Fruit fly (Drosophila melanogaster) whole organism: Measurements from ENCODE around the gene Vajk1.

ENCODE experiments used
- CG8478 ChIP-seq: fragments of >200 bp; optimal IDR thresholded peaks from 2 replicates; lab custom pipeline; 2018; ENCODE audit warnings: inconsistent platforms
- Dll ChIP-seq: fragments of >200 bp; optimal IDR thresholded peaks from 2 replicates; lab custom pipeline; 2017
- EcR ChIP-seq, 2 experiments: fragments of >200 bp; optimal IDR thresholded peaks; 2 replicates each; lab custom pipeline; 2017; ENCODE audit warnings: missing biosample characterization in 2 of 2, missing genetic modification characterization in 2 of 2, missing genetic modification reagents in 2 of 2
- pan ChIP-seq: fragments of >200 bp; optimal IDR thresholded peaks from 2 replicates; lab custom pipeline; 2017
- psq ChIP-seq: fragments of >200 bp; optimal IDR thresholded peaks from 2 replicates; lab custom pipeline; 2017
- usp ChIP-seq: fragments of >200 bp; optimal IDR thresholded peaks from 2 replicates; lab custom pipeline; 2017; ENCODE audit warnings: missing biosample characterization, missing genetic modification characterization, mixed read lengths

The Vajk1 gene

dm6 chr2L:13878801-13879200 lies 44.6 kb downstream of the Vajk1 start:
- TF ChIP-seq pan (lab: Kevin White, UChicago) = no peak
- no peak for TF ChIP-seq EcR (GFP tag; optimal IDR thresholded peaks at IDR 0.05; lab: Kevin White, UChicago)
- TF ChIP-seq Dll (lab: Kevin White, UChicago) = no peak
- TF ChIP-seq psq = no peak
- no peak for TF ChIP-seq usp (GFP tag; lab: Kevin White, UChicago)
- TF ChIP-seq CG8478 (lab: Kevin White, UChicago) = no peak

- TF ChIP-seq Dll (lab: Kevin White, UChicago) (no peak), CG8478 (lab: Kevin White, UChicago) (no peak), psq (no peak), EcR (GFP tag; optimal IDR thresholded peaks at IDR 0.05; lab: Kevin White, UChicago) (no peak), usp (GFP tag; lab: Kevin White, UChicago) (no peak), pan (lab: Kevin White, UChicago) (no peak)
These were observed 45.3 kb downstream of the Vajk1 start for dm6 chr2L:13877934-13878580.

dm6 chr2L:13876698-13877097 lies 46.7 kb downstream of the Vajk1 start:
- TF ChIP-seq usp (GFP tag; lab: Kevin White, UChicago) (no peak), CG8478 (lab: Kevin White, UChicago) (no peak), Dll (lab: Kevin White, UChicago) (no peak), EcR (GFP tag; optimal IDR thresholded peaks at IDR 0.05; lab: Kevin White, UChicago) (no peak), pan (lab: Kevin White, UChicago) (no peak), psq (no peak)

dm6 chr2L:13873147-13873546 lies 50.2 kb downstream of the Vajk1 start:
- TF ChIP-seq CG8478 (lab: Kevin White, UChicago) (no peak), EcR (GFP tag; optimal IDR thresholded peaks at IDR 0.05; lab: Kevin White, UChicago) (no peak), Dll (lab: Kevin White, UChicago) (no peak), psq (no peak), pan (lab: Kevin White, UChicago) (no peak), usp (GFP tag; lab: Kevin White, UChicago) (no peak)
